Worm (Caenorhabditis elegans): ENCODE results near the gene cyp-25A4.
A peak's percentile ranks its signal among the peaks of the same experiment; 100 is the strongest.

Gene cyp-25A4

ce11 chrIII:3820134-3820533 is 31.7 kb downstream of the cyp-25A4 start (continued):
- TF ChIP-seq nhr-10 (tag; optimal IDR thresholded peaks at IDR 0.05) (no peak), lin-38 (GFP tag; IDR thresholded peaks at IDR 0.05) (no peak), skn-1 (tag; optimal IDR thresholded peaks at IDR 0.05) (no peak), daf-19 (GFP tag; conservative IDR thresholded peaks at IDR 0.05) (no peak), madf-9 (GFP tag; conservative IDR thresholded peaks at IDR 0.05) (no peak), lim-7 (GFP tag; IDR thresholded peaks at IDR 0.05) (no peak), rbr-2 (tag; optimal IDR thresholded peaks at IDR 0.05) (peak; percentile 50), ceh-32 (tag; optimal IDR thresholded peaks at IDR 0.05; ENCODE audit: poor library complexity) (no peak), gei-8 (GFP tag; optimal IDR thresholded peaks at IDR 0.05) (no peak), unc-130 (GFP tag; optimal IDR thresholded peaks at IDR 0.05) (no peak), zip-11 (GFP tag; IDR thresholded peaks at IDR 0.05) (no peak), ztf-11 (tag; optimal IDR thresholded peaks at IDR 0.05) (no peak), dmd-6 (GFP tag; IDR thresholded peaks at IDR 0.05) (peak; percentile 45), aly-2 (tag; optimal IDR thresholded peaks at IDR 0.05) (no peak), mxl-2 (GFP tag; conservative IDR thresholded peaks at IDR 0.05) (no peak), R02D3.7 (tag; optimal IDR thresholded peaks at IDR 0.05) (no peak), ceh-62 (tag; optimal IDR thresholded peaks at IDR 0.05) (no peak)

DNA sequence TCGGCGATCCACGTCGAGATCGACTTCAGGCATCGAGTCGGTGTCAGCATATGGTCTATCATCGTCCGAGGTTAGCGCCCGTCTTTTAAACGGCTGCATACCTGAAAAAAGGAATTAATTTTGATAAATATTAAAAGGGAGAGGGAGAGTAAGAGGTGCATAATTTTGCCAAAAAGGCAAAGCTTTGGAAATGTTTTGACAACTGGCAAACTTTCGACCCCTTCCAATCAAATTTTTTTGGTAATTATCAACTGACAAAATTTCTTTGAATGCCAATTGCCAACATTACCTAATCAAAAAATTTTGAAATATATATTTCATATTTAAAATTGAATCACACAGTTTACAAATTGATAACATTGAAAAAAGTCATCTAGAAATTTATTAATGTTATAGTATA is 32.3 kb downstream of the cyp-25A4 start, which contains the start of gene dpy-27:
Gene dpy-27, minus strand, starts transcription at position 101 of the 400 bp plus-strand sequence.
- TF ChIP-seq nhr-48 (tag; optimal IDR thresholded peaks at IDR 0.05) (no peak), nhr-25 (tag; optimal IDR thresholded peaks at IDR 0.05; ENCODE audit: borderline replicate concordance, insufficient read depth) (no peak), Y105C5A.15 (GFP tag; IDR thresholded peaks at IDR 0.05) (no peak), fos-1 (tag; optimal IDR thresholded peaks at IDR 0.05) (no peak)

DNA sequence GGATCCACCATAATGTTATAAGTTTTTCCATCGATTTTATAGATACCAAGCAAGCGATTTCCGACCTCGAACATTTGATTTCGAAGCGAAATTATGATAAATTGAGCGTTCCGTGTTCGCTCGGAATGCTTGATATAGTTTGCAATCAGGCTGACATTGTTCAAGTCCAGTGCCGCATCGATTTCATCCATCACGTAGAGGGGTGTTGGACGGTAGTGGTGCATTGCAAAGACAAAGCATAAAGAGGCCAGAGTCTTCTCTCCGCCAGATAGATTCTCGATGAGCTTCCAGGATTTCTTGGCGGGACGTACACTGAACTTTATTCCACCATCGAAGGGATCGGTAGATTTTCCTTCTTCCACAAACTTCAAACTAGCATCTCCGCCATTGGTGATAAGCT is 37.5 kb downstream of the cyp-25A4 start:
- TF ChIP-seq ceh-28 (tag; optimal IDR thresholded peaks at IDR 0.05), result no peak
- TF ChIP-seq unc-62 (GFP tag; optimal IDR thresholded peaks at IDR 0.05 in 1 of 2), result peak in 1 of 2 experiments; percentile 94
- TF ChIP-seq unc-62 (tag; optimal IDR thresholded peaks at IDR 0.05), result no peak

DNA sequence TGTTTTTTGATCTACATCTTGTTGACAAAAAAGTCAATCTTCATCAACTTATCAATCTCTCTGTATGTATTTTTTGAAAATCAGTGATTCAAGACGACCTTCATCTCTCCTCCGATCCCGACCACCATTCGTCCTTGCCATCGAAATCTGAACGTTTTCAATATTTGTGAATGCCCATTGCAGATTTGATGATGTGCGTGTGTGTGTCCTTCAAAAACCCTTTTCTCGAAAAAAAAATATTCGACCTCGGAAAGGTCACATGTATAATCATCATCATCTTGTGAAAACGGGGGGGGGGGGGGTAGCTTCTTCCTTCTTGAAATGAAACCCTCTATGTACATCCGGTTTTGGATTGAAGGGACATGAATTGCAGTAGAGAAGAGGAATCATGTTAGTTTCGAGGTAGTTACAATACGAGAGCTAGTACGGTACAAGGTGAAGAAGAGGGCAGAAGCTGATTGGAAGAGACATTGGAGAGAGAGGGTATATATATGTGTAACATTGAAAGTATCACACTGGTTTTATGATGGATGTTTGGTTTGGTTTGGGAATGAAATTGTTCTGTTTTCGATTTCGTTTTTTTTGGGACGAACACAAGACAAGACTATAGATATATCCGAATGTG is 39.4 kb downstream of the cyp-25A4 start:
- TF ChIP-seq hlh-30 (tag; optimal IDR thresholded peaks at IDR 0.05; ENCODE audit: insufficient read depth) (peak; percentile 53), ces-1 (GFP tag; optimal IDR thresholded peaks at IDR 0.05) (no peak), aha-1 (tag) (peak; percentile 69), nhr-28 (tag; optimal IDR thresholded peaks at IDR 0.05) (peak; percentile 20), mes-2 (tag; optimal IDR thresholded peaks at IDR 0.05; ENCODE audit: poor library complexity, severe bottlenecking) (peak; percentile 11), nhr-48 (tag; optimal IDR thresholded peaks at IDR 0.05) (no peak), nhr-25 (tag; optimal IDR thresholded peaks at IDR 0.05; ENCODE audit: borderline replicate concordance, insufficient read depth) (peak; percentile 69)

DNA sequence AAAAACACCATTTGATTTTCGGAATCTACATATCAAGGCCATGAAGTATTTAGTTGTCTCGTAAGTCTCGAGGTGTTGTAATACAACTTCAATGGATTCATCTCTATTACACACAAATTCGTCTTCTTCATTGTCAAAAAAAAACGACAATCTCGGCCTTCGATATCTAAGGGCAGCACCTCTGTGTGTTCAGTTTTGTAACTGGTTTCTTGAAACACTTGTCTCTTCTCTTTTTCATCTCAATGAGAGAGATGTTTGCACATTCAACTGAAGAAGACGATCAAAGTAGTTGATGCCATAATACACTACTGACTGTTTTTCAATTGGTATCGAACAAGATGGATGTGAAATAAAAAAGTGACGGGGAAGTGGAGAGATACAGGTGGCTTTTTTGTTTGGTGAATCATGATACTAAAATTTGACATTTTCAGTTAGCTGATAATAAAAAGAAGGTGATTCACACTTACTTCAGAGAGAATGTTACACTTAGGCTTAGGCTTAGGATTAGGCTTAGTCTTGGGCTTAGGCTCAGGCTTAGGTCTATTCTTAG is 40.4 kb downstream of the cyp-25A4 start:
- TF ChIP-seq php-3 (GFP tag; IDR thresholded peaks at IDR 0.05) (no peak), nhr-237 (tag; optimal IDR thresholded peaks at IDR 0.05) (no peak), sdz-12 (GFP tag; optimal IDR thresholded peaks at IDR 0.05) (no peak), hif-1 (tag; optimal IDR thresholded peaks at IDR 0.05) (no peak), vab-7 (GFP tag; IDR thresholded peaks at IDR 0.05) (no peak), ZK337.2 (GFP tag; IDR thresholded peaks at IDR 0.05) (no peak), gei-8 (GFP tag; optimal IDR thresholded peaks at IDR 0.05) (no peak), lsy-2 (tag; optimal IDR thresholded peaks at IDR 0.05) (peak in 1 of 2 experiments; percentile 38), mep-1 (tag; optimal IDR thresholded peaks at IDR 0.05) (peak; percentile 26), nhr-25 (tag; optimal IDR thresholded peaks at IDR 0.05; ENCODE audit: borderline replicate concordance, insufficient read depth) (peak; percentile 22), aha-1 (tag) (peak; percentile 46), lin-39 (tag; optimal IDR thresholded peaks at IDR 0.05) (no peak), snpc-4 (tag; optimal IDR thresholded peaks at IDR 0.05) (no peak), madf-9 (GFP tag; conservative IDR thresholded peaks at IDR 0.05) (no peak), nhr-76 (tag; optimal IDR thresholded peaks at IDR 0.05) (no peak), Y105C5A.15 (GFP tag; IDR thresholded peaks at IDR 0.05) (no peak), hlh-11 (tag; optimal IDR thresholded peaks at IDR 0.05) (peak; percentile 1), ama-1 (optimal IDR thresholded peaks at IDR 0.05) (no peak), unc-62 (GFP tag; optimal IDR thresholded peaks at IDR 0.05 in 1 of 2) (peak in 1 of 2 experiments; percentile 99), unc-62 (tag; optimal IDR thresholded peaks at IDR 0.05) (no peak), attf-4 (tag; optimal IDR thresholded peaks at IDR 0.05) (no peak), lin-1 (GFP tag; IDR thresholded peaks at IDR 0.05) (no peak)
